Worm (Caenorhabditis elegans) whole organism, early embryonic: ENCODE data around the gene hlh-31.

Experiments used
- B0310.2 ChIP-seq: sonication (generic microtip); optimal IDR thresholded peaks from 2 replicates; lab custom pipeline; 2016; ENCODE audit warnings: mild to moderate bottlenecking, missing genetic modification characterization, missing compliant biosample characterization
- F13C5.2 ChIP-seq: sonication (generic microtip); optimal IDR thresholded peaks from 2 replicates; lab custom pipeline; 2017; ENCODE audit warnings: mild to moderate bottlenecking, missing genetic modification characterization, inconsistent platforms, missing compliant biosample characterization
- aly-1 ChIP-seq: sonication (generic microtip); optimal IDR thresholded peaks from 2 replicates; lab custom pipeline; 2016; ENCODE audit warnings: missing genetic modification characterization, missing compliant biosample characterization
- ama-1 ChIP-seq: fragments of 150-350 bp; optimal IDR thresholded peaks from 2 replicates; lab custom pipeline; 2014
- ceh-13 ChIP-seq: fragments of 200-800 bp; sonication (Bioruptor generic); optimal IDR thresholded peaks from 2 replicates; lab custom pipeline; 2018; ENCODE audit warnings: mild to moderate bottlenecking, missing genetic modification characterization, missing compliant biosample characterization
- ets-7 ChIP-seq: sonication (generic microtip); optimal IDR thresholded peaks from 2 replicates; lab custom pipeline; 2016; ENCODE audit warnings: missing genotype, missing genetic modification characterization, missing compliant biosample characterization
- flt-1 ChIP-seq: fragments of 200-800 bp; sonication (Bioruptor generic); IDR thresholded peaks from 2 replicates; pipeline ENCODE4 v1.3.6; 2022; ENCODE audit warnings: missing genetic modification characterization, missing compliant biosample characterization
- hmbx-1 ChIP-seq: sonication (generic microtip); optimal IDR thresholded peaks from 2 replicates; lab custom pipeline; 2016; ENCODE audit warnings: mild to moderate bottlenecking, missing genetic modification characterization, missing compliant biosample characterization
- hnd-1 ChIP-seq: sonication (generic microtip); optimal IDR thresholded peaks from 2 replicates; lab custom pipeline; 2016; ENCODE audit warnings: missing genetic modification characterization, missing compliant biosample characterization
- pes-1 ChIP-seq: fragments of 200-800 bp; sonication (Bioruptor generic); IDR thresholded peaks from 2 replicates; pipeline ENCODE4 v1.3.6; 2022; ENCODE audit warnings: missing genetic modification reagents, missing genetic modification characterization, missing compliant biosample characterization
- tbx-11 ChIP-seq: fragments of 200-800 bp; sonication (Bioruptor generic); IDR thresholded peaks from 2 replicates; pipeline ENCODE4 v1.3.6; 2022; ENCODE audit warnings: missing genetic modification characterization, missing compliant biosample characterization
- tra-4 ChIP-seq: sonication (generic microtip); optimal IDR thresholded peaks from 2 replicates; lab custom pipeline; 2017; ENCODE audit warnings: missing genetic modification characterization, missing compliant biosample characterization

- TF ChIP-seq ets-7 (tag; lab: Kevin White, UChicago) (no peak), ama-1 (no peak), flt-1 (no peak), B0310.2 (tag; lab: Kevin White, UChicago) (no peak), hnd-1 (tag; lab: Kevin White, UChicago) (no peak), tbx-11 (no peak), F13C5.2 (tag; lab: Kevin White, UChicago) (no peak), aly-1 (tag; lab: Kevin White, UChicago) (no peak), tra-4 (tag; lab: Kevin White, UChicago) (no peak), hmbx-1 (tag; lab: Kevin White, UChicago) (no peak), pes-1 (GFP tag; lab: Robert Waterston, UW) (no peak), ceh-13 (GFP tag; lab: Kevin White, UChicago) (no peak)
Measured at ce11 chrIV:16210913-16211312, 46.5 kb upstream of the hlh-31 start, which contains the start of gene H25K10.2.
